Worm (Caenorhabditis elegans) whole organism, L4 larva: ENCODE data around the gene F46F5.14.

Experiments used
- F49E8.2 ChIP-seq: sonication (generic microtip); optimal IDR thresholded peaks from 2 replicates; lab custom pipeline; 2016; ENCODE audit warnings: missing compliant biosample characterization, mild to moderate bottlenecking, missing genetic modification characterization, borderline replicate concordance
- T20F7.1 ChIP-seq: fragments of 200-800 bp; sonication (Bioruptor generic); optimal IDR thresholded peaks from 2 replicates; lab custom pipeline; 2018; ENCODE audit warnings: mild to moderate bottlenecking, missing genetic modification characterization, missing compliant biosample characterization
- Y75B8A.6 ChIP-seq: fragments of 200-800 bp; sonication (Bioruptor generic); IDR thresholded peaks from 2 replicates; pipeline ENCODE4 v1.3.6; 2022; ENCODE audit warnings: missing genetic modification reagents, missing genetic modification characterization, missing compliant biosample characterization
- ZK546.5 ChIP-seq, 2 experiments: sonication (generic microtip); optimal IDR thresholded peaks; 2 replicates each; lab custom pipeline; 2017; ENCODE audit warnings: missing biosample characterization in 2 of 2, missing genetic modification characterization in 2 of 2
- aha-1 ChIP-seq: fragments of 150-350 bp; peaks from one replicate; lab custom pipeline; 2014; ENCODE audit warnings: missing biosample characterization, missing genetic modification characterization
- ama-1 ChIP-seq: fragments of 150-350 bp; optimal IDR thresholded peaks from 2 replicates; lab custom pipeline; 2014; ENCODE audit warnings: inconsistent platforms, mixed read lengths
- ceh-44 ChIP-seq: fragments of 200-800 bp; sonication (Bioruptor generic); IDR thresholded peaks from 2 replicates; pipeline ENCODE4 v1.3.6; 2022; ENCODE audit warnings: missing genetic modification reagents, missing genetic modification characterization, missing compliant biosample characterization
- ceh-82 ChIP-seq: sonication (generic microtip); optimal IDR thresholded peaks from 2 replicates; lab custom pipeline; 2017; ENCODE audit warnings: missing biosample characterization, missing genetic modification characterization
- daf-12 ChIP-seq: fragments of 150-350 bp; optimal IDR thresholded peaks from 2 replicates; lab custom pipeline; 2014; ENCODE audit warnings: missing biosample characterization, missing genetic modification reagents, missing genetic modification characterization
- dpl-1 ChIP-seq: fragments of 150-350 bp; optimal IDR thresholded peaks from 2 replicates; lab custom pipeline; 2014; ENCODE audit warnings: missing biosample characterization, missing genetic modification reagents, missing genetic modification characterization
- dve-1 ChIP-seq: sonication (generic microtip); optimal IDR thresholded peaks from 2 replicates; lab custom pipeline; 2017; ENCODE audit warnings: antibody characterized with exemption, mild to moderate bottlenecking, missing genetic modification characterization, missing compliant biosample characterization; ENCODE audit not compliant: insufficient read depth
- egl-27 ChIP-seq: sonication (generic microtip); optimal IDR thresholded peaks from 3 replicates; lab custom pipeline; 2017; ENCODE audit warnings: missing biosample characterization, missing genetic modification reagents, missing genetic modification characterization
- hif-1 ChIP-seq, 2 experiments: sonication (generic microtip); optimal IDR thresholded peaks; 2 replicates each; lab custom pipeline; 2016 to 2017; ENCODE audit warnings: missing compliant biosample characterization in 2 of 2, missing genetic modification characterization in 2 of 2, missing genetic modification reagents in 2 of 2, missing genotype in 2 of 2, mild to moderate bottlenecking in 1 of 2
- lin-15B ChIP-seq: fragments of 150-350 bp; sonication (generic microtip); optimal IDR thresholded peaks from 3 replicates; lab custom pipeline; 2014; ENCODE audit warnings: missing biosample characterization, missing genetic modification characterization
- lin-29 ChIP-seq: fragments of 200-800 bp; sonication (Bioruptor generic); IDR thresholded peaks from 2 replicates; pipeline ENCODE4 v1.3.6; 2022; ENCODE audit warnings: missing genetic modification reagents, missing genetic modification characterization, missing compliant biosample characterization
- madf-9 ChIP-seq: fragments of 200-800 bp; sonication (Bioruptor generic); conservative IDR thresholded peaks from 2 replicates; pipeline ENCODE4 v1.3.6; 2022; ENCODE audit warnings: missing genetic modification reagents, missing genetic modification characterization, missing compliant biosample characterization
- mdt-29 ChIP-seq: fragments of 200-800 bp; sonication (Bioruptor generic); IDR thresholded peaks from 2 replicates; pipeline ENCODE4 v1.3.6; 2022; ENCODE audit warnings: missing genetic modification reagents, missing genetic modification characterization, missing compliant biosample characterization
- nhr-11 ChIP-seq: fragments of 150-350 bp; optimal IDR thresholded peaks from 2 replicates; lab custom pipeline; 2014; ENCODE audit warnings: missing biosample characterization, missing genetic modification characterization
- nhr-25 ChIP-seq: sonication (generic microtip); optimal IDR thresholded peaks from 2 replicates; lab custom pipeline; 2017; ENCODE audit warnings: missing genetic modification characterization, mild to moderate bottlenecking, missing compliant biosample characterization, antibody characterized with exemption, moderate library complexity, borderline replicate concordance; ENCODE audit not compliant: insufficient read depth
- nhr-41 ChIP-seq: fragments of 200-800 bp; sonication (Bioruptor generic); IDR thresholded peaks from 2 replicates; pipeline ENCODE4 v1.3.6; 2022; ENCODE audit warnings: missing genetic modification reagents, missing genetic modification characterization, missing compliant biosample characterization
- nhr-48 ChIP-seq: sonication (generic microtip); optimal IDR thresholded peaks from 2 replicates; lab custom pipeline; 2016; ENCODE audit warnings: mild to moderate bottlenecking, missing genetic modification characterization, missing compliant biosample characterization
- nhr-76 ChIP-seq: fragments of 150-350 bp; optimal IDR thresholded peaks from 2 replicates; lab custom pipeline; 2014; ENCODE audit warnings: missing biosample characterization, missing genetic modification characterization
- nhr-77 ChIP-seq: fragments of 150-350 bp; optimal IDR thresholded peaks from 2 replicates; lab custom pipeline; 2014; ENCODE audit warnings: missing biosample characterization, missing genetic modification characterization
- sdz-12 ChIP-seq: fragments of 200-800 bp; sonication (Bioruptor generic); optimal IDR thresholded peaks from 2 replicates; lab custom pipeline; 2018; ENCODE audit warnings: mild to moderate bottlenecking, missing genetic modification characterization, missing compliant biosample characterization
- unc-62 ChIP-seq, 3 experiments: fragments of 150-350 bp in 1 of 3; sonication (generic microtip); optimal IDR thresholded peaks in 2 of 3; peaks in 1 of 3; 1 replicate in 1 of 3; 2 replicates in 2 of 3; lab custom pipeline; 2014 to 2017; ENCODE audit warnings: missing biosample characterization in 3 of 3, missing genetic modification characterization in 3 of 3, missing genetic modification reagents in 3 of 3, missing genotype in 1 of 3
- zfp-3 ChIP-seq: fragments of 200-800 bp; sonication (Bioruptor generic); conservative IDR thresholded peaks from 2 replicates; pipeline ENCODE4 v1.3.6; 2022; ENCODE audit warnings: missing genetic modification reagents, missing genetic modification characterization, missing compliant biosample characterization
- zip-11 ChIP-seq: fragments of 200-800 bp; sonication (Bioruptor generic); IDR thresholded peaks from 2 replicates; pipeline ENCODE4 v1.3.6; 2022; ENCODE audit warnings: missing genetic modification characterization, missing compliant biosample characterization
- zip-2 ChIP-seq: fragments of 150-350 bp; optimal IDR thresholded peaks from 2 replicates; lab custom pipeline; 2014; ENCODE audit warnings: missing biosample characterization, missing genetic modification characterization

Gene F46F5.14

DNA sequence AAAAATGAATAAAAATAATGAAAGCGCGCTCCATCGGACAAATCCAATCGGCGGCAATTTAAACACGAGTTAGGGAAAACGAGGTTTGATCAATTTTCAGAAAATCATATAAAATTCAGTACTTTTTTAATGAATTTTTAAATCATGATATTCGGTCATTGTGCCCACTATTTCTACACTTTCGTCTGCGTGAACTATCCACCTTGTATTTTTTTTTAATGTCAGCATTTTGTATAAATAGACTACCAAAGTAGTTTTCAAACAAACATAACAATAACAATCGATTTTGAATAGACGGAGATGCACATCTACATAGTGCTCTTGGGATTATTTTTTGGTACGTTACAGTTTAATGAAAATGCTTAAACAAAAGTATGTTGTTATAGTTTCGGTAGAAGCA is 11.7 kb upstream of the F46F5.14 start, which contains the start of gene F46F5.15:
Gene F46F5.15 (plus strand): TSS at position 301 of the 400 bp plus-strand sequence.
- TF ChIP-seq ZK546.5 (tag; optimal IDR thresholded peaks at IDR 0.05; lab: Kevin White, UChicago) (no peak), egl-27 (tag; lab: Kevin White, UChicago) (no peak), daf-12 (tag; lab: Kevin White, UChicago) (no peak), nhr-11 (no peak), nhr-25 (tag; lab: Kevin White, UChicago) (no peak), hif-1 (tag; optimal IDR thresholded peaks at IDR 0.05; lab: Kevin White, UChicago) (no peak)

DNA sequence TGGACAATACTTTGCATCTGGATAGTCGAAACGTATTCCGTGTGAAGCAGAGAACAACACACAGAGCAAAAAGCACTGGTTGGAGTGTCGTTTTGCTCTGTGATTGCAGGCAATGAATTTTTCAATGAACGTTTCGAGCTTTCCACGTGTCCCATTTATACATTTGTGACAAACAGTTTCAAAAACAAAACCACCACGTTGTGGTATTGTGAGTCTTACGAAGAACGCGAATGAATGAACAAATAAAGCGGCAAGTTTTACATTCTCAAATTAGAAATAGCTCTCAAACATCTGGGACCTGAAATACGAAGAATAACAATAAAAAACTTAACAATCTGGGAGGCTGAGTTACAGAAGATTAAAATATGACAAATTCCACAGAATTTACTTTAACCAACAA is 8.0 kb upstream of the F46F5.14 start, which contains the start of gene F46F5.1:
Gene F46F5.1 (minus strand): TSS at position 101 of the 400 bp plus-strand sequence.
- TF ChIP-seq ama-1 (lab: Kevin White, UChicago) (no peak), sdz-12 (no peak), F49E8.2 (tag; lab: Kevin White, UChicago) (no peak), ceh-82 (no peak), nhr-77 (tag; lab: Kevin White, UChicago) (no peak), Y75B8A.6 (GFP tag; lab: Robert Waterston, UW) (no peak), nhr-48 (tag; lab: Kevin White, UChicago) (no peak), hif-1 (tag; optimal IDR thresholded peaks at IDR 0.05; lab: Kevin White, UChicago) (no peak), nhr-76 (no peak)

ce11 chrII:796916-797315 is 2.9 kb upstream of the F46F5.14 start:
- no peak for TF ChIP-seq nhr-41 (GFP tag; lab: Robert Waterston, UW)
- TF ChIP-seq unc-62 (GFP tag; optimal IDR thresholded peaks at IDR 0.05 in 1 of 2; lab: Kevin White, UChicago) = peak in 1 of 2 experiments; percentile 93
- no peak for TF ChIP-seq unc-62 (tag; optimal IDR thresholded peaks at IDR 0.05; lab: Kevin White, UChicago)

- TF ChIP-seq dpl-1 (GFP tag; lab: Kevin White, UChicago) (no peak), zfp-3 (GFP tag; lab: Robert Waterston, UW) (no peak), aha-1 (tag; lab: Kevin White, UChicago) (peak; percentile 91), zip-11 (no peak)
These were observed 2.4 kb upstream of the F46F5.14 start for ce11 chrII:797445-797844.

- TF ChIP-seq dve-1 (tag; lab: Kevin White, UChicago) = no peak
- TF ChIP-seq dpl-1 (GFP tag; lab: Kevin White, UChicago) = no peak
These were observed 3.2 kb downstream of the F46F5.14 start, which contains the start of gene F46F5.13 for ce11 chrII:803009-803408. F46F5.13 (plus strand) TSS chrII:803309.

ce11 chrII:808457-808856 is 8.7 kb downstream of the F46F5.14 start, which contains the start of gene F46F5.11:
F46F5.11 (plus strand) TSS chrII:808757.
- TF ChIP-seq dve-1 (tag; lab: Kevin White, UChicago) = no peak
- no peak for TF ChIP-seq T20F7.1
- no peak for TF ChIP-seq lin-15B (tag; lab: Kevin White, UChicago)
- no peak for TF ChIP-seq madf-9 (GFP tag; lab: Robert Waterston, UW)
- no peak for TF ChIP-seq F49E8.2 (tag; lab: Kevin White, UChicago)
- no peak for TF ChIP-seq nhr-48 (tag; lab: Kevin White, UChicago)
- no peak for TF ChIP-seq zip-2 (tag; lab: Kevin White, UChicago)
- no peak for TF ChIP-seq lin-29
- no peak for TF ChIP-seq ceh-44 (GFP tag; lab: Robert Waterston, UW)

DNA sequence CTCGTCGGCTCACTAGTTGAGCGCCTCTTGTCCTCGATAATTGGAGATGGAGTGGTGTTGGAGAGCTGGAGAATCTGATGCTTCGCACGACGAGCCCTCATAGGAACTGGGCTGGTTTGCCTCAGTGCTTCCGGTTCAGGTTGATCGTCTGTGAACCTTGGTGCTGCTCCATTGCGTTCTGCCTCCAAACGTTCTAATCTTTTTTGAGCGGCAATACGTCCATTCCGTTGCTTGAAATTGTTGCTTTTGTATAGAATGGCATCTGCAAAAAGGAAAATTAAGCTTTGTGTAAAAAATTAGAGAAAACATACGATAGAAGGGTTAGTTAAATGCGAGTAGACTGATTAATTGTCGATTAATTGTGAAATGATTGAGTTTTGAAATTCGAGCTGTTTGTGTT is 13.1 kb downstream of the F46F5.14 start, which contains the start of gene F46F5.5:
Gene F46F5.5 (minus strand): TSS at position 101 of the 400 bp plus-strand sequence.
- no peak for TF ChIP-seq mdt-29
